Worm (Caenorhabditis elegans) whole organism, mixed stage, embryonic: ENCODE data around the gene ZK662.2.
A peak's percentile ranks its signal among the peaks of the same experiment; 100 is the strongest.

Source experiments
- ces-1 ChIP-seq: fragments of 150-350 bp; optimal IDR thresholded peaks from 2 replicates; lab custom pipeline; 2014; ENCODE audit warnings: missing biosample characterization, missing genetic modification reagents, missing genetic modification characterization
- cnd-1 ChIP-seq: fragments of 200-800 bp; sonication (Bioruptor generic); optimal IDR thresholded peaks from 2 replicates; lab custom pipeline; 2018; ENCODE audit warnings: mild to moderate bottlenecking, missing genetic modification characterization, missing compliant biosample characterization
- drap-1 ChIP-seq: fragments of 200-800 bp; sonication (Bioruptor generic); optimal IDR thresholded peaks from 3 replicates; lab custom pipeline; 2018; ENCODE audit warnings: mild to moderate bottlenecking, missing genetic modification characterization, missing compliant biosample characterization
- lin-32 ChIP-seq: fragments of 200-800 bp; sonication (Bioruptor generic); optimal IDR thresholded peaks from 2 replicates; lab custom pipeline; 2018; ENCODE audit warnings: mild to moderate bottlenecking, missing genetic modification characterization, missing compliant biosample characterization
- nhr-76 ChIP-seq: sonication (generic microtip); optimal IDR thresholded peaks from 2 replicates; lab custom pipeline; 2017; ENCODE audit warnings: missing biosample characterization, missing genetic modification characterization
- unc-62 ChIP-seq: fragments of 150-350 bp; optimal IDR thresholded peaks from 2 replicates; lab custom pipeline; 2014; ENCODE audit warnings: missing biosample characterization, missing genetic modification reagents, missing genetic modification characterization

- TF ChIP-seq unc-62 (no peak), ces-1 (GFP tag; lab: Kevin White, UChicago) (peak; percentile 41), drap-1 (GFP tag; lab: Kevin White, UChicago) (no peak), nhr-76 (tag; lab: Kevin White, UChicago) (no peak), cnd-1 (no peak), lin-32 (GFP tag; lab: Kevin White, UChicago) (no peak)
Measured at ce11 chrX:15668695-15669094, 27.8 kb upstream of the ZK662.2 start.
